Fruit fly (Drosophila melanogaster): ENCODE results near the gene pns.
A peak's percentile ranks its signal among the peaks of the same experiment; 100 is the strongest.

The pns gene

DNA sequence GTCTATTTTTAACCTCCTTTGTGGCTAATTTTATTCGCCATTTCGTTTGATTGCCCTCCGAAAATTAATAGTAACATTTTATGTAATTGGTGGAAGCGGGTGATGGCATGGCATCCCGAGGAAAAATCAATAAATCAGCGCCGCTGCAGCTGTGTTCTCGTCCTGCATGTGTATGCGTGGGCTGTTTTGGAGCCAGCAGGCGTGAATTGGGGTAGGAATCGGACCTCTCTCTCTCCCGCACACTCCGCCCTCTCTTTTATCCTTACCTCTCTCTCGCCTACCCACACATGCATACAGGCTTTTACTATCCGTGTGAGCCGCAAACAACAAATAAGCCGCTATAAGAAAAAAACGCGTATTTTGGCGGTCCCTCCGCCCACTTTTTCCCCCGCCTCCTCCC is 40.4 kb downstream of the pns start (continued):
- TF ChIP-seq ranshi (GFP tag; IDR thresholded peaks at IDR 0.05): no peak
- TF ChIP-seq CG3281 (GFP tag; optimal IDR thresholded peaks at IDR 0.05): no peak
- peak; percentile 75 for TF ChIP-seq seq (GFP tag; IDR thresholded peaks at IDR 0.05)
- no peak for TF ChIP-seq crp (GFP tag; optimal IDR thresholded peaks at IDR 0.05)
- no peak for TF ChIP-seq schlank (tag; optimal IDR thresholded peaks at IDR 0.05)
- TF ChIP-seq CG14710 (tag; optimal IDR thresholded peaks at IDR 0.05): no peak
- peak; percentile 57 for TF ChIP-seq CG1832 (GFP tag; optimal IDR thresholded peaks at IDR 0.05)
- peak; percentile 85 for TF ChIP-seq ewg (GFP tag; optimal IDR thresholded peaks at IDR 0.05)
- no peak for TF ChIP-seq ATbp (GFP tag; optimal IDR thresholded peaks at IDR 0.05)
- TF ChIP-seq CG7271 (tag; optimal IDR thresholded peaks at IDR 0.05): no peak
- peak; percentile 66 for TF ChIP-seq cg (GFP tag; optimal IDR thresholded peaks at IDR 0.05)
- TF ChIP-seq CG15514 (GFP tag; optimal IDR thresholded peaks at IDR 0.05): peak; percentile 9
- peak; percentile 43 for TF ChIP-seq Med (GFP tag)
- TF ChIP-seq hkb (optimal IDR thresholded peaks at IDR 0.05): no peak
- TF ChIP-seq hkb (GFP tag; IDR thresholded peaks at IDR 0.05): peak; percentile 15; the same call in 1 of the 2 replicates
- TF ChIP-seq Ssrp (tag; optimal IDR thresholded peaks at IDR 0.05): no peak
- TF ChIP-seq HmgD (GFP tag; optimal IDR thresholded peaks at IDR 0.05): no peak
- peak; percentile 47; the same call in 1 of the 3 replicates for TF ChIP-seq CG34422 (GFP tag; IDR thresholded peaks at IDR 0.05)
- peak; percentile 10; the same call in 1 of the 2 replicates for TF ChIP-seq vvl (GFP tag; IDR thresholded peaks at IDR 0.05)
- TF ChIP-seq Atf3 (GFP tag; optimal IDR thresholded peaks at IDR 0.05): no peak
- TF ChIP-seq dan (GFP tag; IDR thresholded peaks at IDR 0.05): no peak
- TF ChIP-seq slbo (GFP tag; IDR thresholded peaks at IDR 0.05): no peak
- no peak for TF ChIP-seq CG8089 (GFP tag; optimal IDR thresholded peaks at IDR 0.05)
- TF ChIP-seq rib (GFP tag; IDR thresholded peaks at IDR 0.05): no peak
- TF ChIP-seq CG6765 (GFP tag; optimal IDR thresholded peaks at IDR 0.05): peak; percentile 5
- TF ChIP-seq Adf1 (GFP tag; IDR thresholded peaks at IDR 0.05): no peak
- no peak for TF ChIP-seq Lhr (GFP tag; optimal IDR thresholded peaks at IDR 0.05)
- no peak for TF ChIP-seq Aef1 (GFP tag; IDR thresholded peaks at IDR 0.05)
- TF ChIP-seq dati (GFP tag; IDR thresholded peaks at IDR 0.05): no peak
- no peak for TF ChIP-seq zfh2 (GFP tag; optimal IDR thresholded peaks at IDR 0.05)
- TF ChIP-seq Drgx (GFP tag; IDR thresholded peaks at IDR 0.05): peak; percentile 37; the same call in 1 of the 2 replicates
- TF ChIP-seq Scr (GFP tag; IDR thresholded peaks at IDR 0.05; ENCODE audit: partially characterized antibody): no peak
- TF ChIP-seq sqz (GFP tag; optimal IDR thresholded peaks at IDR 0.05): peak; percentile 49
- no peak for TF ChIP-seq her (GFP tag; optimal IDR thresholded peaks at IDR 0.05)
- peak; percentile 60 for TF ChIP-seq MBD-R2 (GFP tag; IDR thresholded peaks at IDR 0.05)
- TF ChIP-seq CG12299 (tag; optimal IDR thresholded peaks at IDR 0.05): no peak
- no peak for TF ChIP-seq CG5180 (GFP tag; optimal IDR thresholded peaks at IDR 0.05)
- TF ChIP-seq CG30431 (GFP tag; optimal IDR thresholded peaks at IDR 0.05): no peak
- TF ChIP-seq tap (tag; optimal IDR thresholded peaks at IDR 0.05): no peak
- no peak for TF ChIP-seq Vsx1 (GFP tag; optimal IDR thresholded peaks at IDR 0.05)
- TF ChIP-seq nerfin-1 (tag; optimal IDR thresholded peaks at IDR 0.05): peak; percentile 14
- no peak for TF ChIP-seq CG17328 (GFP tag; IDR thresholded peaks at IDR 0.05)
- no peak for TF ChIP-seq lmd (GFP tag; IDR thresholded peaks at IDR 0.05)
- 0 out of 3 replicates have a peak, but pooled peaks have one; percentile 17 for TF ChIP-seq Doc3 (GFP tag; IDR thresholded peaks at IDR 0.05; ENCODE audit: partially characterized antibody)
- TF ChIP-seq sob (GFP tag; IDR thresholded peaks at IDR 0.05): 0 out of 2 replicates have a peak, but pooled peaks have one; percentile 10
- no peak for TF ChIP-seq vfl (GFP tag; optimal IDR thresholded peaks at IDR 0.05)
- no peak for TF ChIP-seq Nf-YA (GFP tag; IDR thresholded peaks at IDR 0.05)
- no peak for TF ChIP-seq CG8281 (tag; optimal IDR thresholded peaks at IDR 0.05)
- peak in 1 of 2 experiments; percentile 46 for TF ChIP-seq Pdp1 (GFP tag; optimal IDR thresholded peaks at IDR 0.05)
- no peak for TF ChIP-seq CG2116 (GFP tag; optimal IDR thresholded peaks at IDR 0.05)
- no peak for TF ChIP-seq Usf (GFP tag; optimal IDR thresholded peaks at IDR 0.05)

All from whole organism, embryonic.